Worm (Caenorhabditis elegans): ENCODE results near the gene C39H7.4.
A peak's percentile ranks its signal among the peaks of the same experiment; 100 is the strongest.

C39H7.4 gene

ce11 chrIV:5582267-5582666, 32.1 kb downstream of the C39H7.4 start (continued):
- TF ChIP-seq T26A8.4 (GFP tag; IDR thresholded peaks at IDR 0.05), result no peak
- no peak for TF ChIP-seq Y75B8A.6 (GFP tag; IDR thresholded peaks at IDR 0.05)
- TF ChIP-seq ceh-28 (tag; optimal IDR thresholded peaks at IDR 0.05), result no peak
- TF ChIP-seq F10B5.3 (tag; optimal IDR thresholded peaks at IDR 0.05), result no peak
- TF ChIP-seq arid-1 (GFP tag; conservative IDR thresholded peaks at IDR 0.05), result no peak
- no peak for TF ChIP-seq pha-4 (GFP tag; IDR thresholded peaks at IDR 0.05)
- no peak for TF ChIP-seq pha-4 (tag; optimal IDR thresholded peaks at IDR 0.05)
- TF ChIP-seq gei-8 (GFP tag; optimal IDR thresholded peaks at IDR 0.05), result no peak
- TF ChIP-seq lsy-2 (tag; optimal IDR thresholded peaks at IDR 0.05), result peak in 1 of 2 experiments; percentile 36
- peak in 1 of 2 experiments; percentile 70 for TF ChIP-seq unc-62 (GFP tag; optimal IDR thresholded peaks at IDR 0.05 in 1 of 2)
- no peak for TF ChIP-seq unc-62 (tag; optimal IDR thresholded peaks at IDR 0.05)
- no peak for TF ChIP-seq lin-1 (GFP tag; IDR thresholded peaks at IDR 0.05)
- no peak for TF ChIP-seq F26F4.8 (GFP tag; conservative IDR thresholded peaks at IDR 0.05)
- TF ChIP-seq jun-1 (tag; optimal IDR thresholded peaks at IDR 0.05), result peak; percentile 24
- TF ChIP-seq ctbp-1 (GFP tag; IDR thresholded peaks at IDR 0.05), result no peak
- no peak for TF ChIP-seq daf-8 (GFP tag; IDR thresholded peaks at IDR 0.05)
- no peak for TF ChIP-seq lin-39 (tag; optimal IDR thresholded peaks at IDR 0.05)
- no peak for TF ChIP-seq F37D6.2 (tag; optimal IDR thresholded peaks at IDR 0.05)
- TF ChIP-seq dve-1 (tag; optimal IDR thresholded peaks at IDR 0.05; ENCODE audit: insufficient read depth), result peak; percentile 57
- no peak for TF ChIP-seq attf-4 (tag; optimal IDR thresholded peaks at IDR 0.05)
- TF ChIP-seq pqm-1 (tag; optimal IDR thresholded peaks at IDR 0.05), result peak; percentile 43
- peak; percentile 81 for TF ChIP-seq nhr-28 (tag; optimal IDR thresholded peaks at IDR 0.05)
- no peak for TF ChIP-seq fos-1 (tag; optimal IDR thresholded peaks at IDR 0.05)
- TF ChIP-seq mdt-29 (GFP tag; IDR thresholded peaks at IDR 0.05), result no peak
- no peak for TF ChIP-seq nhr-41 (GFP tag; IDR thresholded peaks at IDR 0.05)
- TF ChIP-seq duxl-1 (tag; optimal IDR thresholded peaks at IDR 0.05; ENCODE audit: poor library complexity), result no peak
- peak; percentile 88 for TF ChIP-seq hlh-30 (tag; optimal IDR thresholded peaks at IDR 0.05; ENCODE audit: insufficient read depth)
- no peak for TF ChIP-seq nhr-25 (tag; optimal IDR thresholded peaks at IDR 0.05; ENCODE audit: borderline replicate concordance, insufficient read depth)
- TF ChIP-seq aha-1 (tag), result peak; percentile 97
- no peak for TF ChIP-seq nhr-237 (tag; optimal IDR thresholded peaks at IDR 0.05)
- TF ChIP-seq hmg-1.1 (GFP tag; IDR thresholded peaks at IDR 0.05), result peak; percentile 69
- no peak for TF ChIP-seq skn-1 (tag; optimal IDR thresholded peaks at IDR 0.05)
- TF ChIP-seq lir-3 (tag; optimal IDR thresholded peaks at IDR 0.05), result no peak
- no peak for TF ChIP-seq spr-3 (GFP tag; optimal IDR thresholded peaks at IDR 0.05)
- TF ChIP-seq ceh-82 (tag; optimal IDR thresholded peaks at IDR 0.05), result no peak
- no peak for TF ChIP-seq egl-43 (GFP tag; IDR thresholded peaks at IDR 0.05)
- TF ChIP-seq ceh-20 (GFP tag; IDR thresholded peaks at IDR 0.05), result no peak
- TF ChIP-seq ceh-32 (tag; optimal IDR thresholded peaks at IDR 0.05; ENCODE audit: poor library complexity), result no peak
- no peak for TF ChIP-seq snpc-1.2 (GFP tag; IDR thresholded peaks at IDR 0.05)
- TF ChIP-seq tra-1 (GFP tag; IDR thresholded peaks at IDR 0.05), result 0 out of 2 replicates have a peak, but pooled peaks have one; percentile 36
- no peak for TF ChIP-seq lin-15B (tag; optimal IDR thresholded peaks at IDR 0.05)
- no peak for TF ChIP-seq Y48G9A.11 (GFP tag; IDR thresholded peaks at IDR 0.05)
- no peak for TF ChIP-seq zfp-2 (tag; optimal IDR thresholded peaks at IDR 0.05)
- no peak for TF ChIP-seq zag-1 (tag; optimal IDR thresholded peaks at IDR 0.05)
- no peak for TF ChIP-seq ZK546.5 (tag; optimal IDR thresholded peaks at IDR 0.05)
- no peak for TF ChIP-seq mxl-2 (GFP tag; conservative IDR thresholded peaks at IDR 0.05)
- TF ChIP-seq zfp-3 (GFP tag; conservative IDR thresholded peaks at IDR 0.05), result no peak
- TF ChIP-seq nhr-10 (tag; optimal IDR thresholded peaks at IDR 0.05), result no peak
- peak; percentile 67 for TF ChIP-seq mxl-3 (GFP tag; optimal IDR thresholded peaks at IDR 0.05)
- no peak for TF ChIP-seq cey-2 (tag; optimal IDR thresholded peaks at IDR 0.05; ENCODE audit: borderline replicate concordance, insufficient read depth)
- TF ChIP-seq daf-12 (tag; optimal IDR thresholded peaks at IDR 0.05), result no peak
- TF ChIP-seq Y105C5A.15 (GFP tag; IDR thresholded peaks at IDR 0.05), result no peak
